Worm (Caenorhabditis elegans) whole organism, L4 larva: Measurements from ENCODE around the gene mthf-1.

Source experiments
- R02D3.7 ChIP-seq: fragments of 150-350 bp; sonication (generic microtip); optimal IDR thresholded peaks from 3 replicates; lab custom pipeline; 2014; ENCODE audit warnings: missing biosample characterization, missing genetic modification characterization
- lsy-2 ChIP-seq, 2 experiments: fragments of 150-350 bp in 1 of 2; sonication (generic microtip) in 1 of 2; optimal IDR thresholded peaks; 2 replicates each; lab custom pipeline; 2014 to 2017; ENCODE audit warnings: missing biosample characterization in 2 of 2, missing genetic modification characterization in 2 of 2

ce11 chrII:7795299-7795698, 17.7 kb upstream of the mthf-1 start:
- TF ChIP-seq lsy-2 (tag; optimal IDR thresholded peaks at IDR 0.05; lab: Kevin White, UChicago) (no peak), R02D3.7 (no peak)
